Fruit fly (Drosophila melanogaster): ENCODE data around the gene CG7567.

CG7567 gene

DNA sequence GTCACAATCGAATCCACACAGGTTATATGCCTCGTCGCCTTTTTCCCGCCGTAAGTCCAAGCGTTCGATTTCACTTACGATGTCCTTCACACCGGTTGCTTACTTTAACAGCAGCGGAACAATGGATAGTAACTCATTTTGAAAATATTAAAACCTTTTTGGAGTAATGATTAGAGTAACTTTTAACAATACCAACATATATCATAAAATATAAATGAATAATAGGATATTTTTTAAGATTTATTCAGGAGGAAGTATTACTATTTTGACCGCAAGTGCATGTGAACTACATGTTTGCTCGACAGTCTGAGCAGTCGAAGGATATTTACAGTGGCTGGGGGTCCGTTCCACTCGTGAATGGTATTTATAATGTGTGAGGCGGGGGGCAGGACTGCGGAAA, 29.3 kb upstream of the CG7567 start (continued):
- TF ChIP-seq yki (optimal IDR thresholded peaks at IDR 0.05), result no peak
- TF ChIP-seq crol (GFP tag; IDR thresholded peaks at IDR 0.05), result no peak
- TF ChIP-seq luna (GFP tag; optimal IDR thresholded peaks at IDR 0.05), result no peak
- TF ChIP-seq Side (GFP tag; optimal IDR thresholded peaks at IDR 0.05), result no peak
- TF ChIP-seq stc (GFP tag; IDR thresholded peaks at IDR 0.05), result no peak
- TF ChIP-seq tap (tag; optimal IDR thresholded peaks at IDR 0.05), result peak; percentile 20
- no peak for TF ChIP-seq CG7963 (GFP tag; IDR thresholded peaks at IDR 0.05; ENCODE audit: partially characterized antibody)
- TF ChIP-seq CG31441 (GFP tag; IDR thresholded peaks at IDR 0.05), result no peak; the same call in 1 of the 2 replicates
- no peak for TF ChIP-seq unc-4 (GFP tag; IDR thresholded peaks at IDR 0.05; ENCODE audit: partially characterized antibody)
- TF ChIP-seq pzg (GFP tag; optimal IDR thresholded peaks at IDR 0.05), result no peak
- TF ChIP-seq Sox100B (GFP tag; optimal IDR thresholded peaks at IDR 0.05), result no peak
- TF ChIP-seq Ada2b (GFP tag; IDR thresholded peaks at IDR 0.05), result no peak
- TF ChIP-seq Hmr (GFP tag; optimal IDR thresholded peaks at IDR 0.05), result peak; percentile 12
- TF ChIP-seq row (GFP tag; IDR thresholded peaks at IDR 0.05), result peak; percentile 36; the same call in 1 of the 3 replicates
- no peak for TF ChIP-seq CG12104 (GFP tag; optimal IDR thresholded peaks at IDR 0.05)
- no peak for TF ChIP-seq CG10543 (GFP tag; optimal IDR thresholded peaks at IDR 0.05)
- no peak for TF ChIP-seq pb (GFP tag; optimal IDR thresholded peaks at IDR 0.05)
- TF ChIP-seq CG14441 (GFP tag; IDR thresholded peaks at IDR 0.05), result 0 out of 2 replicates have a peak, but pooled peaks have one; percentile 35
- TF ChIP-seq CG9876 (GFP tag; optimal IDR thresholded peaks at IDR 0.05), result no peak
- TF ChIP-seq klu (GFP tag; IDR thresholded peaks at IDR 0.05), result no peak
- TF ChIP-seq Hsf (GFP tag; optimal IDR thresholded peaks at IDR 0.05), result no peak
- no peak for TF ChIP-seq Drgx (GFP tag; IDR thresholded peaks at IDR 0.05)
- no peak for TF ChIP-seq salm (tag; optimal IDR thresholded peaks at IDR 0.05)
- no peak for TF ChIP-seq Ravus (GFP tag; IDR thresholded peaks at IDR 0.05)
- TF ChIP-seq inv (GFP tag; IDR thresholded peaks at IDR 0.05; ENCODE audit: partially characterized antibody), result no peak
- TF ChIP-seq Bdp1 (GFP tag; optimal IDR thresholded peaks at IDR 0.05), result no peak
- no peak for TF ChIP-seq CG11723 (GFP tag; optimal IDR thresholded peaks at IDR 0.05)
- TF ChIP-seq zen2 (GFP tag; IDR thresholded peaks at IDR 0.05; ENCODE audit: partially characterized antibody), result no peak
- no peak for TF ChIP-seq CG14667 (GFP tag; IDR thresholded peaks at IDR 0.05)
- TF ChIP-seq CG3065 (GFP tag; optimal IDR thresholded peaks at IDR 0.05), result no peak
- TF ChIP-seq kay (GFP tag; optimal IDR thresholded peaks at IDR 0.05), result no peak
- no peak for TF ChIP-seq wor (GFP tag; IDR thresholded peaks at IDR 0.05)
- TF ChIP-seq HLH4C (GFP tag; IDR thresholded peaks at IDR 0.05; ENCODE audit: partially characterized antibody), result no peak
- TF ChIP-seq ash1 (GFP tag; optimal IDR thresholded peaks at IDR 0.05), result no peak
- TF ChIP-seq Opbp (GFP tag; IDR thresholded peaks at IDR 0.05; ENCODE audit: partially characterized antibody), result no peak
- no peak for TF ChIP-seq Tbp (GFP tag; optimal IDR thresholded peaks at IDR 0.05)
- TF ChIP-seq CG12659 (GFP tag; optimal IDR thresholded peaks at IDR 0.05), result no peak
- TF ChIP-seq CG15479 (GFP tag; optimal IDR thresholded peaks at IDR 0.05), result no peak
- no peak for TF ChIP-seq chif (GFP tag; optimal IDR thresholded peaks at IDR 0.05)
- peak; percentile 10 for TF ChIP-seq CG17359 (tag; optimal IDR thresholded peaks at IDR 0.05)
- TF ChIP-seq crc (GFP tag; optimal IDR thresholded peaks at IDR 0.05), result no peak
- no peak for TF ChIP-seq bigmax (GFP tag; optimal IDR thresholded peaks at IDR 0.05)
- TF ChIP-seq CG1832 (GFP tag; optimal IDR thresholded peaks at IDR 0.05), result no peak
- TF ChIP-seq sim (GFP tag; IDR thresholded peaks at IDR 0.05), result no peak
- no peak for TF ChIP-seq Dip3 (GFP tag; optimal IDR thresholded peaks at IDR 0.05)
- no peak for TF ChIP-seq CG17912 (GFP tag; optimal IDR thresholded peaks at IDR 0.05)
- no peak for TF ChIP-seq fd3F (GFP tag; optimal IDR thresholded peaks at IDR 0.05)
- TF ChIP-seq CG8924 (tag; optimal IDR thresholded peaks at IDR 0.05), result no peak
- no peak for TF ChIP-seq CG7745 (tag; optimal IDR thresholded peaks at IDR 0.05)
- no peak for TF ChIP-seq CG4328 (GFP tag; optimal IDR thresholded peaks at IDR 0.05)
- no peak for TF ChIP-seq eve (GFP tag; optimal IDR thresholded peaks at IDR 0.05)
- TF ChIP-seq Antp (GFP tag; optimal IDR thresholded peaks at IDR 0.05), result no peak
